Worm (Caenorhabditis elegans) whole organism, L4/young adult: ENCODE results near the gene gldi-10.
A peak's percentile ranks its signal among the peaks of the same experiment; 100 is the strongest.

Source experiments
- W03F9.2 ChIP-seq: fragments of 150-350 bp; optimal IDR thresholded peaks from 2 replicates; lab custom pipeline; 2014; ENCODE audit warnings: missing biosample characterization, missing genetic modification characterization
- dao-5 ChIP-seq: sonication (generic microtip); optimal IDR thresholded peaks from 2 replicates; lab custom pipeline; 2016; ENCODE audit warnings: missing genotype, missing genetic modification characterization, moderate library complexity, missing compliant biosample characterization
- him-1 ChIP-seq: sonication (generic microtip); optimal IDR thresholded peaks from 2 replicates; lab custom pipeline; 2016; ENCODE audit warnings: missing genotype, missing genetic modification reagents, missing genetic modification characterization, missing compliant biosample characterization

gldi-10 gene

DNA sequence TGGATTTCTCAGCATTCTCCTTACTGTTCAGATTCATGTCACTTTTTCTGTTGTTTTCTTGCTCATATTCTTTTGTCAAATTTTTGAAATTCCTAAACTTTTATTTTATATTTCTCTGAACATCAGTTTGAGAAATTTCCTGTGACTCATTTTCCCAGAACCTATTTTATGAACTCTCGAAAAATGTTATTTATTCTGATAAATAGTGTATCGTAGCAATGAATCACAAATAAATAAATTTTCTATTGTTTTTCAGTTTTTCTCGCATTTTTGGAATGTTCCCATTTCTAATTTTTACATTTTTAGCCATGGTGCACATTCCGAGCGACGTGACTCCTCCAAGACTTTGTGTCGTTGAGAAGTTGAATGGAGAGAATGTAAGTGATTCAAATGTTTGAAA is 19.8 kb downstream of the gldi-10 start, which contains the start of gene nrfl-1:
Gene nrfl-1, plus strand, starts transcription at position 301 of the 400 bp plus-strand sequence.
- TF ChIP-seq W03F9.2: no peak
- TF ChIP-seq dao-5: no peak
- TF ChIP-seq him-1 (tag; lab: Kevin White, UChicago): no peak

- no peak for TF ChIP-seq him-1 (tag; lab: Kevin White, UChicago)
- no peak for TF ChIP-seq W03F9.2
- TF ChIP-seq dao-5: no peak
These were observed 21.2 kb downstream of the gldi-10 start for ce11 chrIV:9120220-9120619.

DNA sequence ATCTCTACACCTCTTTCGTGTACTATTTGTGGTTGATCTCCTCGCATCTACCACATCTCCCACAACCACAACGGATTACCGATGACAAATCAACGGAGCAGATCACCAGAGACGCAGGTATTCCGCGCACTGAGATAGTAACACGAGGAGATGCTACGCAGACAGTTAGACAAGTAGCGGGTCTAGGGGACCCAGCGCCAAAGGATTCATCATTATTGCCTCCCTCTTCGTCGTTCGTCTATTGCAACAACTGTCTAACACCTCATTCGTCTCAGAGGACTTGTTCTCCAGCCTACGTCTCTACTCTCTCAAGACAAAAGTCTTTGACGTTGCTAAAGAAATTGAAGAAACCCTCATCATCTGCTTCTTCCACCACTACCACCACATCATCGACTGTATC is 22.5 kb downstream of the gldi-10 start:
- TF ChIP-seq dao-5: no peak
- TF ChIP-seq him-1 (tag; lab: Kevin White, UChicago): no peak
- no peak for TF ChIP-seq W03F9.2

DNA sequence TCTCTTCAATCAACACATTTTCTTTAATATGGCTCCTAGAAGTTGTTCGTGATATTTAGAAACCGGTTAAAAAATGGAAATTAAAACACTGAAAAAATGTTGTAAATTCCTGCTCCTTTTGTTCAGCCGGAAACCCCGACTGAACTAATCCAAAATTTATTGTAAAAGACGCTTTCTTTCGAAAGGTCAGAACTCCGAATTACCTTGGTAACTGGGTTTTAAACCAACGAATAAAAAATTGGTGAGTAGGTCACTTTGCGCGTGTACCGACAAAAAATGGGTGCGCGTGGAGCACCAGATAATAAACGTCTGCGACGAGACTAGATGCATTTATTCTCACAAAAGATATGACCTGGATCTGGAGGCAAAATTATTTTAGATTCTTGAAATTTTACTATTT is 31.6 kb downstream of the gldi-10 start:
- TF ChIP-seq dao-5: no peak
- no peak for TF ChIP-seq him-1 (tag; lab: Kevin White, UChicago)
- no peak for TF ChIP-seq W03F9.2

ce11 chrIV:9135377-9135776 is 36.3 kb downstream of the gldi-10 start, which contains the start of gene delm-1:
TSS of gene delm-1 (minus strand) at chrIV:9135477.
- TF ChIP-seq W03F9.2 (no peak), dao-5 (no peak), him-1 (tag; lab: Kevin White, UChicago) (no peak)

DNA sequence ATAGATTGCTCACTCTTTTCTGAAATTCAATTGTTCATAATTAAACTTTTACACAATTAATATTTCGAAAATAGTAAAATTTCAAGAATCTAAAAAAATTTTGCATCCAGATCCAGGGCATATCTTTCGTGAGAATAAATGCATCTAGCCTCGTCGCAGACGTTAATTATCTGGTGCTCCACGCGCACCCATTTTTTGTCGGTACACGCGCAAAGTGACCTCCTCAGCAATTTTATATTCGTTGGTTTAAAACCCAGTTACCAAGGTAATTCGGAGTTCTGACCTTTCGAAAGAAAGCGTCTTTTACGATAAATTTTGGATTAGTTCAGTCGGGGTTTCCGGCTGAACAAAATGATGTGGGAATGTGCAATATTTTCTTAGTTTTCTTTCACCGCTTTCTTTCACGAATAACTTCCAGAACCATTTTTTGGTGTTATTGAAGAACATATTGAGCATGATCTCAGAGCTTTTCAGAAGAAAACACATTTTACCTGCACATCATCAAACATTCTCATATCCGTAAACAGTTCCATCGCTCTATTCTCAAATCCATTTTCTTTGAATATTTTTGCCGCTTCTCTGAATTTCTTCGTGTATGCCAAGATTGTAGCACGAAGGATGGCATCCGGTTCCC is 41.2 kb downstream of the gldi-10 start:
- TF ChIP-seq dao-5: no peak

ce11 chrIV:9144405-9144804 is 45.4 kb downstream of the gldi-10 start, which contains the start of gene flp-1:
TSS of gene flp-1 (plus strand) at chrIV:9144705.
- TF ChIP-seq him-1 (tag; lab: Kevin White, UChicago) (no peak), W03F9.2 (no peak), dao-5 (no peak)

DNA sequence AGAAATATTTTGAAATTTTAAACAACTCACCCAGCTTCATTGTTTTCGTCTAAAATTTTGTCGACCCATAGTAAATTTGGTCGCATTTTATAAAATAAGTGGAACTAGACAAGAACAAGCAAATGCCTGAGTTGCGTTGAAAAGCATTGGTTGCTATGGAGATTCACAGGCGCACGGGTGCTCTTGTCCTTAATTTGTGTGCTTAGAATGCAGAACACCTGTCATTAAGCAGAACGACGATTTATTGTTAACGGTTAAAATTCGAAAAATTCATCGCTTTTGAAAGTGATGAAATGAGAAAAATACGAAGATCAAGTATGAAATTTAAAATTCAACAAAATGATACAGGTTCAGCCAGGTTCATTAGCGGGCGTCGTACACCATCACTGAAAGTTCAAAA is 47.1 kb downstream of the gldi-10 start, which contains the start of gene daf-10:
Gene daf-10, minus strand, starts transcription at position 101 of the 400 bp plus-strand sequence.
- TF ChIP-seq dao-5 (no peak), W03F9.2 (no peak)

- TF ChIP-seq W03F9.2 (peak; percentile 43), dao-5 (no peak)
These were observed 47.9 kb downstream of the gldi-10 start, which contains the start of the genes rpb-12 and aly-2 for ce11 chrIV:9146819-9147518. TSS of gene rpb-12 (minus strand) at chrIV:9146869. TSS of gene aly-2 (plus strand) at chrIV:9147468.

- no peak for TF ChIP-seq him-1 (tag; lab: Kevin White, UChicago)
- TF ChIP-seq dao-5: no peak
- no peak for TF ChIP-seq W03F9.2
These were observed 51.1 kb downstream of the gldi-10 start, which contains the start of gene F23B2.7 for ce11 chrIV:9150175-9150574. TSS of gene F23B2.7 (plus strand) at chrIV:9150475.
